Worm (Caenorhabditis elegans) whole organism, young adult: ENCODE data around the gene sto-4.

ENCODE experiments used
- B0261.1 ChIP-seq: sonication (generic microtip); optimal IDR thresholded peaks from 2 replicates; lab custom pipeline; 2016; ENCODE audit warnings: mild to moderate bottlenecking, missing genetic modification characterization, moderate library complexity, missing compliant biosample characterization
- C06A6.2 ChIP-seq: fragments of 200-800 bp; sonication (Bioruptor generic); conservative IDR thresholded peaks from 2 replicates; pipeline ENCODE4 v1.3.6; 2022; ENCODE audit warnings: missing genetic modification characterization, missing compliant biosample characterization
- F10E7.11 ChIP-seq: sonication (generic microtip); optimal IDR thresholded peaks from 2 replicates; lab custom pipeline; 2017; ENCODE audit warnings: mild to moderate bottlenecking, missing genetic modification characterization, moderate library complexity, missing compliant biosample characterization
- F23B12.7 ChIP-seq: sonication (generic microtip); optimal IDR thresholded peaks from 2 replicates; lab custom pipeline; 2017; ENCODE audit warnings: missing genetic modification characterization, mild to moderate bottlenecking, missing compliant biosample characterization, antibody characterized with exemption, moderate library complexity; ENCODE audit not compliant: insufficient read depth
- F33H1.4 ChIP-seq: fragments of 200-800 bp; sonication (Bioruptor generic); IDR thresholded peaks from 2 replicates; pipeline ENCODE4 v1.3.6; 2022; ENCODE audit warnings: missing genetic modification reagents, missing genetic modification characterization, missing compliant biosample characterization
- F55B11.4 ChIP-seq: sonication (generic microtip); optimal IDR thresholded peaks from 2 replicates; lab custom pipeline; 2016; ENCODE audit warnings: missing compliant biosample characterization, missing genetic modification characterization, borderline replicate concordance; ENCODE audit not compliant: insufficient read depth
- F57A8.1 ChIP-seq: fragments of 200-800 bp; sonication (Bioruptor generic); optimal IDR thresholded peaks from 2 replicates; lab custom pipeline; 2018; ENCODE audit warnings: mild to moderate bottlenecking, missing genetic modification characterization, moderate library complexity, missing compliant biosample characterization
- Y53F4B.3 ChIP-seq: fragments of 200-800 bp; sonication (Bioruptor generic); IDR thresholded peaks from 2 replicates; pipeline ENCODE4 v1.3.6; 2022; ENCODE audit warnings: missing genetic modification reagents, missing genetic modification characterization, missing compliant biosample characterization
- Y53G8AR.9 ChIP-seq: fragments of 200-800 bp; sonication (Bioruptor generic); conservative IDR thresholded peaks from 2 replicates; pipeline ENCODE4 v1.3.6; 2022; ENCODE audit warnings: missing genetic modification reagents, missing genetic modification characterization, missing compliant biosample characterization
- akir-1 ChIP-seq: fragments of 200-800 bp; sonication (Bioruptor generic); optimal IDR thresholded peaks from 2 replicates; lab custom pipeline; 2018; ENCODE audit warnings: mild to moderate bottlenecking, missing genetic modification characterization, moderate library complexity, missing compliant biosample characterization
- aptf-3 ChIP-seq: fragments of 200-800 bp; sonication (Bioruptor generic); IDR thresholded peaks from 2 replicates; pipeline ENCODE4 v1.3.6; 2022; ENCODE audit warnings: missing genetic modification characterization, missing compliant biosample characterization
- attf-6 ChIP-seq: fragments of 200-800 bp; sonication (Bioruptor generic); IDR thresholded peaks from 2 replicates; pipeline ENCODE4 v1.3.6; 2022; ENCODE audit warnings: missing genetic modification reagents, missing genetic modification characterization, missing compliant biosample characterization
- ccch-3 ChIP-seq: fragments of 200-800 bp; sonication (Bioruptor generic); optimal IDR thresholded peaks from 2 replicates; lab custom pipeline; 2018; ENCODE audit warnings: mild to moderate bottlenecking, missing genetic modification characterization, missing compliant biosample characterization
- cebp-1 ChIP-seq, 2 experiments: fragments of 200-800 bp in 1 of 2; sonication (Bioruptor generic) in 1 of 2; sonication (generic microtip) in 1 of 2; IDR thresholded peaks in 1 of 2; optimal IDR thresholded peaks in 1 of 2; 2 replicates each; pipeline versions ENCODE4 v1.3.6 to Lab custom; 2017 to 2022; ENCODE audit warnings: missing compliant biosample characterization in 2 of 2, missing genetic modification characterization in 2 of 2, mild to moderate bottlenecking in 1 of 2, missing genetic modification reagents in 1 of 2, moderate library complexity in 1 of 2
- ceh-100 ChIP-seq: fragments of 200-800 bp; sonication (Bioruptor generic); IDR thresholded peaks from 2 replicates; pipeline ENCODE4 v1.3.6; 2022; ENCODE audit warnings: missing genetic modification reagents, missing genetic modification characterization, missing compliant biosample characterization
- ceh-27 ChIP-seq: fragments of 200-800 bp; sonication (Bioruptor generic); optimal IDR thresholded peaks from 2 replicates; lab custom pipeline; 2018; ENCODE audit warnings: mild to moderate bottlenecking, missing genetic modification characterization, moderate library complexity, missing compliant biosample characterization
- ceh-58 ChIP-seq: fragments of 200-800 bp; sonication (Bioruptor generic); IDR thresholded peaks from 2 replicates; pipeline ENCODE4 v1.3.6; 2022; ENCODE audit warnings: missing genetic modification characterization, missing compliant biosample characterization
- ceh-79 ChIP-seq: sonication (generic microtip); optimal IDR thresholded peaks from 2 replicates; lab custom pipeline; 2017; ENCODE audit warnings: mild to moderate bottlenecking, missing genetic modification characterization, missing compliant biosample characterization
- ceh-91 ChIP-seq: fragments of 200-800 bp; sonication (Bioruptor generic); IDR thresholded peaks from 2 replicates; pipeline ENCODE4 v1.3.6; 2022; ENCODE audit warnings: missing genetic modification reagents, missing genetic modification characterization, missing compliant biosample characterization
- die-1 ChIP-seq: sonication (generic microtip); optimal IDR thresholded peaks from 2 replicates; lab custom pipeline; 2016; ENCODE audit warnings: missing genotype, mild to moderate bottlenecking, missing genetic modification characterization, missing compliant biosample characterization
- dpl-1 ChIP-seq: fragments of 150-350 bp; optimal IDR thresholded peaks from 2 replicates; lab custom pipeline; 2014; ENCODE audit warnings: missing biosample characterization, missing genetic modification reagents, missing genetic modification characterization
- egl-18 ChIP-seq: fragments of 200-800 bp; sonication (Bioruptor generic); IDR thresholded peaks from 2 replicates; pipeline ENCODE4 v1.3.6; 2022; ENCODE audit warnings: missing genetic modification reagents, missing genetic modification characterization, missing compliant biosample characterization
- ekl-4 ChIP-seq: fragments of 200-800 bp; sonication (Bioruptor generic); IDR thresholded peaks from 2 replicates; pipeline ENCODE4 v1.3.6; 2022; ENCODE audit warnings: missing genetic modification reagents, missing genetic modification characterization, missing compliant biosample characterization
- hlh-26 ChIP-seq: fragments of 200-800 bp; sonication (Bioruptor generic); conservative IDR thresholded peaks from 2 replicates; pipeline ENCODE4 v1.3.6; 2022; ENCODE audit warnings: missing genetic modification reagents, missing genetic modification characterization, missing compliant biosample characterization
- hmg-1.2 ChIP-seq: fragments of 200-800 bp; sonication (Bioruptor generic); IDR thresholded peaks from 2 replicates; pipeline ENCODE4 v1.3.6; 2022; ENCODE audit warnings: missing genetic modification reagents, missing genetic modification characterization, missing compliant biosample characterization
- lin-26 ChIP-seq: fragments of 200-800 bp; sonication (Bioruptor generic); IDR thresholded peaks from 2 replicates; pipeline ENCODE4 v1.3.6; 2022; ENCODE audit warnings: missing genetic modification reagents, missing genetic modification characterization, missing compliant biosample characterization
- lin-54 ChIP-seq: fragments of 200-800 bp; sonication (Bioruptor generic); optimal IDR thresholded peaks from 2 replicates; lab custom pipeline; 2018; ENCODE audit warnings: mild to moderate bottlenecking, missing genetic modification characterization, missing compliant biosample characterization
- lsy-27 ChIP-seq: sonication (generic microtip); optimal IDR thresholded peaks from 2 replicates; lab custom pipeline; 2017; ENCODE audit warnings: missing genetic modification characterization, mild to moderate bottlenecking, missing compliant biosample characterization, antibody characterized with exemption, missing genotype, borderline replicate concordance; ENCODE audit not compliant: insufficient read depth
- madf-10 ChIP-seq: sonication (generic microtip); optimal IDR thresholded peaks from 2 replicates; lab custom pipeline; 2016; ENCODE audit warnings: mild to moderate bottlenecking, missing genetic modification characterization, missing compliant biosample characterization
- madf-3 ChIP-seq: fragments of 200-800 bp; sonication (Bioruptor generic); IDR thresholded peaks from 2 replicates; pipeline ENCODE4 v1.3.6; 2022; ENCODE audit warnings: missing genetic modification reagents, missing genetic modification characterization, missing compliant biosample characterization
- mcd-1 ChIP-seq: fragments of 200-800 bp; sonication (Bioruptor generic); IDR thresholded peaks from 2 replicates; pipeline ENCODE4 v1.3.6; 2022; ENCODE audit warnings: missing genetic modification reagents, missing genetic modification characterization, missing compliant biosample characterization
- nfya-2 ChIP-seq: fragments of 200-800 bp; sonication (Bioruptor generic); IDR thresholded peaks from 2 replicates; pipeline ENCODE4 v1.3.6; 2022; ENCODE audit warnings: missing genetic modification reagents, missing genetic modification characterization, missing compliant biosample characterization
- nhr-120 ChIP-seq: fragments of 200-800 bp; sonication (Bioruptor generic); IDR thresholded peaks from 2 replicates; pipeline ENCODE4 v1.3.6; 2022; ENCODE audit warnings: missing genetic modification characterization, missing compliant biosample characterization
- nhr-80 ChIP-seq: sonication (generic microtip); optimal IDR thresholded peaks from 2 replicates; lab custom pipeline; 2016; ENCODE audit warnings: missing genetic modification characterization, missing compliant biosample characterization
- rcor-1 ChIP-seq: fragments of 200-800 bp; sonication (Bioruptor generic); IDR thresholded peaks from 2 replicates; pipeline ENCODE4 v1.3.6; 2022; ENCODE audit warnings: missing genetic modification reagents, missing genetic modification characterization, missing compliant biosample characterization
- rpc-1 ChIP-seq, 2 experiments: fragments of 150-350 bp in 1 of 2; sonication (generic microtip) in 1 of 2; optimal IDR thresholded peaks; 2 replicates each; lab custom pipeline; 2014 to 2018; ENCODE audit warnings: missing biosample characterization in 1 of 2, missing genetic modification characterization in 1 of 2, missing genetic modification reagents in 1 of 2, missing genotype in 1 of 2
- sdz-38 ChIP-seq: sonication (generic microtip); optimal IDR thresholded peaks from 2 replicates; lab custom pipeline; 2016; ENCODE audit warnings: missing genotype, missing genetic modification characterization, missing compliant biosample characterization
- snpc-1.1 ChIP-seq: sonication (generic microtip); optimal IDR thresholded peaks from 2 replicates; lab custom pipeline; 2017; ENCODE audit warnings: missing genetic modification characterization, mild to moderate bottlenecking, missing compliant biosample characterization, antibody characterized with exemption, moderate library complexity, missing genotype, missing genetic modification reagents; ENCODE audit not compliant: insufficient read depth
- somi-1 ChIP-seq: fragments of 200-800 bp; sonication (Bioruptor generic); optimal IDR thresholded peaks from 2 replicates; lab custom pipeline; 2018; ENCODE audit warnings: mild to moderate bottlenecking, missing genetic modification characterization, missing compliant biosample characterization
- sptf-2 ChIP-seq: fragments of 200-800 bp; sonication (Bioruptor generic); optimal IDR thresholded peaks from 2 replicates; lab custom pipeline; 2018; ENCODE audit warnings: mild to moderate bottlenecking, missing genetic modification characterization, missing compliant biosample characterization
- tbp1 ChIP-seq: fragments of 200-800 bp; sonication (Bioruptor generic); optimal IDR thresholded peaks from 2 replicates; lab custom pipeline; 2018; ENCODE audit warnings: mild to moderate bottlenecking, missing genetic modification characterization, missing compliant biosample characterization
- tlf-1 ChIP-seq: fragments of 200-800 bp; sonication (Bioruptor generic); optimal IDR thresholded peaks from 2 replicates; lab custom pipeline; 2018; ENCODE audit warnings: mild to moderate bottlenecking, missing genetic modification characterization, missing compliant biosample characterization
- unc-130 ChIP-seq: sonication (generic microtip); optimal IDR thresholded peaks from 2 replicates; lab custom pipeline; 2016; ENCODE audit warnings: missing genetic modification reagents, missing genetic modification characterization, missing compliant biosample characterization
- ztf-22 ChIP-seq: fragments of 200-800 bp; sonication (Bioruptor generic); optimal IDR thresholded peaks from 2 replicates; lab custom pipeline; 2018; ENCODE audit warnings: mild to moderate bottlenecking, missing genetic modification characterization, moderate library complexity, missing compliant biosample characterization
- ztf-25 ChIP-seq: fragments of 200-800 bp; sonication (Bioruptor generic); IDR thresholded peaks from 2 replicates; pipeline ENCODE4 v1.3.6; 2022; ENCODE audit warnings: missing genetic modification reagents, missing genetic modification characterization, missing compliant biosample characterization
- ztf-26 ChIP-seq: sonication (generic microtip); optimal IDR thresholded peaks from 2 replicates; lab custom pipeline; 2017; ENCODE audit warnings: missing genetic modification characterization, missing compliant biosample characterization
- ztf-3 ChIP-seq: fragments of 200-800 bp; sonication (Bioruptor generic); optimal IDR thresholded peaks from 2 replicates; lab custom pipeline; 2018; ENCODE audit warnings: mild to moderate bottlenecking, missing genetic modification characterization, missing compliant biosample characterization
- ztf-6 ChIP-seq: fragments of 200-800 bp; sonication (Bioruptor generic); IDR thresholded peaks from 2 replicates; pipeline ENCODE4 v1.3.6; 2022; ENCODE audit warnings: missing genetic modification reagents, missing genetic modification characterization, missing compliant biosample characterization

The sto-4 gene

ce11 chrX:11645517-11645916, 1.6 kb downstream of the sto-4 start (continued):
- TF ChIP-seq tbp1 (GFP tag; lab: Kevin White, UChicago) (peak; percentile 91), F55B11.4 (tag; lab: Kevin White, UChicago) (no peak), F57A8.1 (GFP tag; lab: Kevin White, UChicago) (no peak), nhr-80 (tag; lab: Kevin White, UChicago) (peak; percentile 28), die-1 (peak; percentile 74), unc-130 (GFP tag; lab: Kevin White, UChicago) (peak; percentile 11), rpc-1 (optimal IDR thresholded peaks at IDR 0.05; lab: Kevin White, UChicago) (peak; percentile 85), rpc-1 (tag; optimal IDR thresholded peaks at IDR 0.05; lab: Kevin White, UChicago) (peak; percentile 92), ztf-3 (GFP tag; lab: Kevin White, UChicago) (no peak), F23B12.7 (tag; lab: Kevin White, UChicago) (peak; percentile 70), madf-3 (GFP tag; lab: Robert Waterston, UW) (no peak), ekl-4 (GFP tag; lab: Robert Waterston, UW) (no peak), C06A6.2 (GFP tag; lab: Robert Waterston, UW) (no peak), rcor-1 (GFP tag; lab: Robert Waterston, UW) (peak; percentile 49; the same call in 1 of the 2 replicates), ztf-6 (GFP tag; lab: Robert Waterston, UW) (no peak), ceh-100 (GFP tag; lab: Robert Waterston, UW) (no peak), aptf-3 (GFP tag; lab: Robert Waterston, UW) (no peak), B0261.1 (peak; percentile 72), attf-6 (GFP tag; lab: Robert Waterston, UW) (no peak), snpc-1.1 (tag; lab: Kevin White, UChicago) (no peak), egl-18 (GFP tag; lab: Robert Waterston, UW) (no peak), ztf-25 (GFP tag; lab: Robert Waterston, UW) (0 out of 2 replicates have a peak, but pooled peaks have one; percentile 58), lsy-27 (no peak), nfya-2 (no peak), tlf-1 (GFP tag; lab: Kevin White, UChicago) (no peak), dpl-1 (GFP tag; lab: Kevin White, UChicago) (no peak), hlh-26 (no peak), F10E7.11 (no peak), ztf-26 (tag; lab: Kevin White, UChicago) (no peak), mcd-1 (GFP tag; lab: Robert Waterston, UW) (no peak; the same call in 1 of the 2 replicates), somi-1 (peak; percentile 19), lin-54 (GFP tag; lab: Kevin White, UChicago) (no peak), ceh-79 (tag; lab: Kevin White, UChicago) (no peak), Y53G8AR.9 (GFP tag; lab: Robert Waterston, UW) (0 out of 2 replicates have a peak, but pooled peaks have one; percentile 28), ceh-58 (GFP tag; lab: Robert Waterston, UW) (no peak), ztf-22 (GFP tag; lab: Kevin White, UChicago) (no peak), akir-1 (GFP tag; lab: Kevin White, UChicago) (no peak), lin-26 (peak; percentile 94), nhr-120 (GFP tag; lab: Robert Waterston, UW) (no peak), sptf-2 (GFP tag; lab: Kevin White, UChicago) (no peak), F33H1.4 (no peak), ceh-91 (GFP tag; lab: Robert Waterston, UW) (no peak), ccch-3 (GFP tag; lab: Kevin White, UChicago) (no peak), sdz-38 (tag; lab: Kevin White, UChicago) (no peak), ceh-27 (GFP tag; lab: Kevin White, UChicago) (peak; percentile 1), madf-10 (peak; percentile 32), hmg-1.2 (GFP tag; lab: Robert Waterston, UW) (peak; percentile 55), cebp-1 (GFP tag; IDR thresholded peaks at IDR 0.05; lab: Robert Waterston, UW) (no peak), cebp-1 (tag; optimal IDR thresholded peaks at IDR 0.05; lab: Kevin White, UChicago) (peak; percentile 56), Y53F4B.3 (GFP tag; lab: Robert Waterston, UW) (no peak)
